Fruit fly (Drosophila melanogaster) whole organism, embryonic: ENCODE data around the gene CG15429.
A peak's percentile ranks its signal among the peaks of the same experiment; 100 is the strongest.

Source experiments
- Atf6 ChIP-seq: fragments of 200-800 bp; sonication (Bioruptor generic); IDR thresholded peaks from 2 replicates; pipeline ENCODE4 v1.3.6; 2022; ENCODE audit warnings: missing biosample characterization, missing genetic modification characterization
- CG10959 ChIP-seq: fragments of 200-800 bp; sonication (Bioruptor generic); IDR thresholded peaks from 2 replicates; pipeline ENCODE4 v1.3.6; 2022; ENCODE audit warnings: missing biosample characterization, missing genetic modification characterization
- CG12104 ChIP-seq: fragments of 200-800 bp; sonication (Bioruptor generic); optimal IDR thresholded peaks from 3 replicates; lab custom pipeline; 2016; ENCODE audit warnings: missing biosample characterization, missing genetic modification characterization
- CG14441 ChIP-seq: fragments of 200-800 bp; sonication (Bioruptor generic); IDR thresholded peaks from 2 replicates; pipeline ENCODE4 v1.3.6; 2022; ENCODE audit warnings: missing biosample characterization, missing genetic modification characterization
- CG14860 ChIP-seq: fragments of 200-800 bp; sonication (Bioruptor generic); IDR thresholded peaks from 3 replicates; pipeline ENCODE4 v1.3.6; 2022; ENCODE audit warnings: missing biosample characterization, missing genetic modification characterization; ENCODE audit not compliant: partially characterized antibody
- CG15073 ChIP-seq: fragments of 200-800 bp; sonication (Bioruptor generic); optimal IDR thresholded peaks from 2 replicates; lab custom pipeline; 2016; ENCODE audit warnings: missing biosample characterization, missing genetic modification characterization
- CG15269 ChIP-seq: fragments of 200-800 bp; sonication (Bioruptor generic); optimal IDR thresholded peaks from 2 replicates; lab custom pipeline; 2018; ENCODE audit warnings: missing biosample characterization, mild to moderate bottlenecking, missing genetic modification characterization, moderate library complexity
- CG15514 ChIP-seq: fragments of 200-800 bp; sonication (Bioruptor generic); optimal IDR thresholded peaks from 3 replicates; lab custom pipeline; 2017; ENCODE audit warnings: missing biosample characterization, missing genetic modification characterization, mild to moderate bottlenecking, moderate library complexity, missing genetic modification reagents
- CG17328 ChIP-seq: fragments of 200-800 bp; sonication (Bioruptor generic); IDR thresholded peaks from 2 replicates; pipeline ENCODE4 v1.3.6; 2022; ENCODE audit warnings: missing biosample characterization, missing genetic modification characterization
- CG7357 ChIP-seq: fragments of 200-800 bp; sonication (Bioruptor generic); IDR thresholded peaks from 3 replicates; pipeline ENCODE4 v1.3.6; 2022; ENCODE audit warnings: missing biosample characterization, missing genetic modification characterization
- CG9727 ChIP-seq: fragments of 200-800 bp; sonication (Bioruptor generic); optimal IDR thresholded peaks from 3 replicates; lab custom pipeline; 2017; ENCODE audit warnings: missing biosample characterization, mild to moderate bottlenecking, missing genetic modification characterization
- Dip3 ChIP-seq: fragments of 200-800 bp; sonication (Bioruptor generic); optimal IDR thresholded peaks from 3 replicates; lab custom pipeline; 2016; ENCODE audit warnings: missing biosample characterization, missing genetic modification characterization
- Drgx ChIP-seq: fragments of 200-800 bp; sonication (Bioruptor generic); IDR thresholded peaks from 2 replicates; pipeline ENCODE4 v1.3.6; 2022; ENCODE audit warnings: missing biosample characterization, missing genetic modification characterization
- Ets65A ChIP-seq: fragments of 200-800 bp; sonication (Bioruptor generic); peaks from one replicate; lab custom pipeline; 2016; ENCODE audit warnings: missing biosample characterization, missing genetic modification characterization
- GATAe ChIP-seq: fragments of 200-800 bp; sonication (Bioruptor generic); conservative IDR thresholded peaks from 2 replicates; pipeline ENCODE4 v1.3.6; 2022; ENCODE audit warnings: missing biosample characterization, missing genetic modification characterization
- Hmx ChIP-seq: fragments of 200-800 bp; sonication (Bioruptor generic); optimal IDR thresholded peaks from 2 replicates; lab custom pipeline; 2016; ENCODE audit warnings: missing biosample characterization, missing genetic modification characterization
- Hr51 ChIP-seq, 2 experiments: fragments of 200-800 bp; sonication (Bioruptor generic); optimal IDR thresholded peaks; 2 replicates in 1 of 2; 3 replicates in 1 of 2; lab custom pipeline; 2016 to 2018; ENCODE audit warnings: missing biosample characterization in 2 of 2, missing genetic modification characterization in 2 of 2, mild to moderate bottlenecking in 1 of 2, moderate library complexity in 1 of 2
- Jarid2 ChIP-seq: fragments of 200-800 bp; sonication (Bioruptor generic); optimal IDR thresholded peaks from 3 replicates; lab custom pipeline; 2017; ENCODE audit warnings: mild to moderate bottlenecking, missing biosample characterization, missing genetic modification reagents, missing genetic modification characterization
- Kr ChIP-seq: fragments of 200-800 bp; sonication (Bioruptor generic); optimal IDR thresholded peaks from 2 replicates; lab custom pipeline; 2017; ENCODE audit warnings: missing biosample characterization, mild to moderate bottlenecking, missing genetic modification characterization
- Max ChIP-seq: fragments of 200-800 bp; sonication (Bioruptor generic); optimal IDR thresholded peaks from 2 replicates; lab custom pipeline; 2016; ENCODE audit warnings: missing biosample characterization, mild to moderate bottlenecking, missing genetic modification characterization
- Med ChIP-seq: fragments of 200-800 bp; sonication (Bioruptor generic); peaks from one replicate; lab custom pipeline; 2016; ENCODE audit warnings: missing biosample characterization, missing genetic modification characterization, mild to moderate bottlenecking, inconsistent platforms, moderate library complexity
- Ptx1 ChIP-seq: fragments of 200-800 bp; sonication (Bioruptor generic); IDR thresholded peaks from 2 replicates; pipeline ENCODE4 v1.3.6; 2022; ENCODE audit warnings: missing biosample characterization, missing genetic modification characterization
- Sin3A ChIP-seq: fragments of >200 bp; optimal IDR thresholded peaks from 2 replicates; lab custom pipeline; 2018
- Xbp1 ChIP-seq: fragments of 200-800 bp; sonication (Bioruptor generic); optimal IDR thresholded peaks from 3 replicates; lab custom pipeline; 2016; ENCODE audit warnings: missing biosample characterization, mild to moderate bottlenecking, missing genetic modification characterization
- al ChIP-seq: fragments of 200-800 bp; sonication (Bioruptor generic); IDR thresholded peaks from 2 replicates; pipeline ENCODE4 v1.3.6; 2022; ENCODE audit warnings: missing biosample characterization, missing genetic modification characterization
- cas ChIP-seq: fragments of 200-800 bp; sonication (Bioruptor generic); IDR thresholded peaks from 2 replicates; pipeline ENCODE4 v1.3.6; 2022; ENCODE audit warnings: missing biosample characterization, missing genetic modification characterization
- ci ChIP-seq: fragments of 200-800 bp; sonication (Bioruptor generic); IDR thresholded peaks from 3 replicates; pipeline ENCODE4 v1.3.6; 2022; ENCODE audit warnings: missing biosample characterization, missing genetic modification characterization
- crol ChIP-seq: fragments of 200-800 bp; sonication (Bioruptor generic); IDR thresholded peaks from 2 replicates; pipeline ENCODE4 v1.3.6; 2022; ENCODE audit warnings: missing biosample characterization, missing genetic modification characterization
- disco-r ChIP-seq: fragments of 200-800 bp; sonication (Bioruptor generic); optimal IDR thresholded peaks from 2 replicates; lab custom pipeline; 2016; ENCODE audit warnings: missing biosample characterization, missing genetic modification characterization
- gfzf ChIP-seq: fragments of 200-800 bp; sonication (Bioruptor generic); optimal IDR thresholded peaks from 2 replicates; lab custom pipeline; 2016; ENCODE audit warnings: missing biosample characterization, mild to moderate bottlenecking, missing genetic modification characterization, moderate library complexity
- her ChIP-seq: fragments of 200-800 bp; sonication (Bioruptor generic); optimal IDR thresholded peaks from 2 replicates; lab custom pipeline; 2016; ENCODE audit warnings: missing biosample characterization, missing genetic modification characterization
- jigr1 ChIP-seq: fragments of 200-800 bp; sonication (Bioruptor generic); IDR thresholded peaks from 3 replicates; pipeline ENCODE4 v1.3.6; 2022; ENCODE audit warnings: missing biosample characterization, missing genetic modification characterization
- lilli ChIP-seq: fragments of 200-800 bp; sonication (Bioruptor generic); optimal IDR thresholded peaks from 3 replicates; lab custom pipeline; 2016; ENCODE audit warnings: missing biosample characterization, missing genetic modification characterization
- lola ChIP-seq, 3 experiments: fragments of >200 bp in 2 of 3; fragments of 200-800 bp in 1 of 3; sonication (Bioruptor generic) in 1 of 3; optimal IDR thresholded peaks; 2 replicates each; lab custom pipeline; 2017 to 2019; ENCODE audit warnings: missing biosample characterization in 3 of 3, missing genetic modification characterization in 3 of 3, mild to moderate bottlenecking in 1 of 3, moderate library complexity in 1 of 3
- nau ChIP-seq: fragments of 200-800 bp; sonication (Bioruptor generic); optimal IDR thresholded peaks from 3 replicates; lab custom pipeline; 2017; ENCODE audit warnings: missing biosample characterization, mild to moderate bottlenecking, missing genetic modification characterization, missing genetic modification reagents
- nom ChIP-seq: fragments of 200-800 bp; sonication (Bioruptor generic); optimal IDR thresholded peaks from 2 replicates; lab custom pipeline; 2017; ENCODE audit warnings: missing biosample characterization, missing genetic modification characterization, mild to moderate bottlenecking, moderate library complexity, missing genetic modification reagents
- pros ChIP-seq: fragments of 200-800 bp; sonication (Bioruptor generic); optimal IDR thresholded peaks from 3 replicates; lab custom pipeline; 2019; ENCODE audit warnings: missing biosample characterization, mild to moderate bottlenecking, missing genetic modification characterization, moderate library complexity
- sens ChIP-seq: fragments of 200-800 bp; sonication (Bioruptor generic); peaks from one replicate; lab custom pipeline; 2016; ENCODE audit warnings: missing biosample characterization, missing genetic modification characterization
- sens-2 ChIP-seq: fragments of 200-800 bp; sonication (Bioruptor generic); IDR thresholded peaks from 2 replicates; pipeline ENCODE4 v1.3.6; 2022; ENCODE audit warnings: missing biosample characterization, missing genetic modification characterization
- sr ChIP-seq: fragments of 200-800 bp; sonication (Bioruptor generic); IDR thresholded peaks from 3 replicates; pipeline ENCODE4 v1.3.6; 2022; ENCODE audit warnings: missing biosample characterization, missing genetic modification characterization
- tll ChIP-seq, 2 experiments: fragments of 200-800 bp in 1 of 2; fragments of >200 bp in 1 of 2; sonication (Bioruptor generic) in 1 of 2; optimal IDR thresholded peaks; 2 replicates each; lab custom pipeline; 2017 to 2019; ENCODE audit warnings: missing biosample characterization in 2 of 2, missing genetic modification characterization in 2 of 2, mild to moderate bottlenecking in 1 of 2, moderate library complexity in 1 of 2
- trem ChIP-seq: fragments of 200-800 bp; optimal IDR thresholded peaks from 3 replicates; lab custom pipeline; 2019; ENCODE audit warnings: missing biosample characterization, mild to moderate bottlenecking, missing genetic modification characterization, moderate library complexity
- twi ChIP-seq: fragments of 200-800 bp; optimal IDR thresholded peaks from 2 replicates; lab custom pipeline; 2019; ENCODE audit warnings: missing biosample characterization, mild to moderate bottlenecking, missing genetic modification characterization, moderate library complexity
- vvl ChIP-seq: fragments of 200-800 bp; sonication (Bioruptor generic); IDR thresholded peaks from 2 replicates; pipeline ENCODE4 v1.3.6; 2022; ENCODE audit warnings: missing biosample characterization, missing genetic modification characterization

Gene CG15429

dm6 chr2L:4355066-4355465, 2.3 kb downstream of the CG15429 start (continued):
- TF ChIP-seq Dip3 (GFP tag; lab: Kevin White, UChicago) (no peak), jigr1 (GFP tag; lab: Robert Waterston, UW) (no peak), cas (GFP tag; lab: Robert Waterston, UW) (no peak), CG14860 (no peak), Atf6 (no peak), vvl (0 out of 2 replicates have a peak, but pooled peaks have one; percentile 17), twi (tag; lab: Kevin White, UChicago) (no peak)

DNA sequence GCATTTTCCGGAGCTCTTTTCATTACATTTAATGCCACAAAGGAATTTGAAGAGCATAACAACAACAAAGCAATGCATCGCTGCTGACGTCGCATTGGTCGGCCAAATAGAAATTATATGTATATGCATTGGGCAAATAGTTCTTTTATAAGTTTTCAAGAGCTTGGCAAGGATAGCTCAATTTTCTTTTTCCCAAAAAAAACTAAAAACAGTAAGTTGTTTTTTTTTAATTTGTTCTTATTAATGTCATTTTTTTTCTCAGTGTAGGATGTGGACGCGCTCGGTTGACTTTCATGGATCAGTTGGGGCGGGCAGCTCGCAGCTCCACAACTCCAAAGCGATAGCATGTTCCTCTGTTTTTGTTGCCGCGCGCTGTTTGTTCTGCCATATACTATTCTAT, 6.4 kb downstream of the CG15429 start:
- TF ChIP-seq ci (GFP tag; lab: Robert Waterston, UW): 0 out of 3 replicates have a peak, but pooled peaks have one; percentile 14
- no peak for TF ChIP-seq CG9727
- peak in 1 of 3 experiments; percentile 62 for TF ChIP-seq lola (GFP tag; optimal IDR thresholded peaks at IDR 0.05; lab: Kevin White, UChicago)
- TF ChIP-seq Hr51 (GFP tag; optimal IDR thresholded peaks at IDR 0.05; lab: Kevin White, UChicago): peak in 1 of 2 experiments; percentile 11
- TF ChIP-seq nau: no peak
- TF ChIP-seq CG15514 (GFP tag; lab: Kevin White, UChicago): no peak
- peak; percentile 73 for TF ChIP-seq sens
- TF ChIP-seq Drgx: peak; percentile 65

DNA sequence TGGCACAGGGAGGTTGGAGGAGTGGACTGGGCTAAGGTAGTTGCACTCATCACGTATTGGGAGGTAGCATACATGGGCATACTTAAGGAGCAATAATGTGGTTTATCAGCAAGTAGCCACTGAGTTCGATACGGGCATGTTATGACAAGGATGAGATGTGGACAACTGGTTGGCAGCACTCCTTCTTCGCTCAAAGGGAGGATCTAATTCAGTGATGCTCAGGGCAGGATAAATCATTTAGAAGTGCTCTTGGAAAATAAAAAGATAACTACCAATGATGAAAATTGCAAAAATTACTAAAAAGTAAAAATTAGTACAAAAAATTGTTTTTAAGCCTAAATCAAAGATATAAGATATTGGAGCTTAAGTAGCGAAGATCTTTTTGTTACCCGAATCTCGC, 8.1 kb downstream of the CG15429 start:
- TF ChIP-seq CG7357 (GFP tag; lab: Robert Waterston, UW) (no peak), disco-r (GFP tag; lab: Kevin White, UChicago) (no peak), Ets65A (GFP tag; lab: Kevin White, UChicago) (peak; percentile 52)

- TF ChIP-seq CG12104 (GFP tag; lab: Kevin White, UChicago): no peak
- peak; percentile 63 for TF ChIP-seq nom (GFP tag; lab: Kevin White, UChicago)
- peak; percentile 32 for TF ChIP-seq Drgx
- TF ChIP-seq crol (GFP tag; lab: Robert Waterston, UW): peak; percentile 2; the same call in 1 of the 2 replicates
- TF ChIP-seq lilli (GFP tag; lab: Kevin White, UChicago): no peak
- peak; percentile 46 for TF ChIP-seq Med (GFP tag; lab: Kevin White, UChicago)
Observed at dm6 chr2L:4361438-4361975, 8.7 kb downstream of the CG15429 start, which contains the start of gene Traf4. Traf4 (plus strand) TSS chr2L:4361925.

- TF ChIP-seq Xbp1 (GFP tag; lab: Kevin White, UChicago) (no peak), Jarid2 (GFP tag; lab: Kevin White, UChicago) (no peak), Kr (GFP tag; lab: Kevin White, UChicago) (peak; percentile 47), Sin3A (lab: Kevin White, UChicago) (no peak), Ptx1 (GFP tag; lab: Robert Waterston, UW) (no peak), ci (GFP tag; lab: Robert Waterston, UW) (no peak), al (GFP tag; lab: Robert Waterston, UW) (no peak), CG10959 (GFP tag; lab: Robert Waterston, UW) (no peak), GATAe (GFP tag; lab: Robert Waterston, UW) (no peak), pros (GFP tag; lab: Kevin White, UChicago) (peak; percentile 98), CG14441 (GFP tag; lab: Robert Waterston, UW) (no peak), CG17328 (GFP tag; lab: Robert Waterston, UW) (no peak), Max (no peak), CG15269 (tag; lab: Kevin White, UChicago) (no peak), cas (GFP tag; lab: Robert Waterston, UW) (no peak), sens-2 (GFP tag; lab: Robert Waterston, UW) (no peak), CG15073 (no peak), CG15514 (GFP tag; lab: Kevin White, UChicago) (no peak), sr (GFP tag; lab: Robert Waterston, UW) (no peak), Hmx (no peak), trem (tag; lab: Kevin White, UChicago) (no peak), gfzf (no peak), her (GFP tag; lab: Kevin White, UChicago) (no peak), tll (GFP tag; optimal IDR thresholded peaks at IDR 0.05; lab: Kevin White, UChicago) (peak in 1 of 2 experiments; percentile 48)
Observed at dm6 chr2L:4363707-4364270, 11.0 kb downstream of the CG15429 start.
